Fruit fly (Drosophila melanogaster) whole organism, pupa: Measurements from ENCODE around the gene bma.

Experiments
- CG10348 ChIP-seq: fragments of 200-800 bp; sonication (Bioruptor generic); IDR thresholded peaks from 2 replicates; pipeline ENCODE4 v1.3.6; 2022; ENCODE audit warnings: missing biosample characterization, missing genetic modification characterization
- CG12605 ChIP-seq: fragments of 200-800 bp; sonication (Bioruptor generic); IDR thresholded peaks from 2 replicates; pipeline ENCODE4 v1.3.6; 2022; ENCODE audit warnings: missing biosample characterization, missing genetic modification characterization
- CG13204 ChIP-seq: fragments of 200-800 bp; sonication (Bioruptor generic); optimal IDR thresholded peaks from 2 replicates; lab custom pipeline; 2018; ENCODE audit warnings: missing biosample characterization, mild to moderate bottlenecking, missing genetic modification characterization, moderate library complexity
- CG15710 ChIP-seq: fragments of 200-800 bp; sonication (Bioruptor generic); optimal IDR thresholded peaks from 2 replicates; lab custom pipeline; 2018; ENCODE audit warnings: missing biosample characterization, mild to moderate bottlenecking, missing genetic modification characterization, moderate library complexity
- CG17806 ChIP-seq: fragments of 200-800 bp; sonication (Bioruptor generic); optimal IDR thresholded peaks from 2 replicates; lab custom pipeline; 2018; ENCODE audit warnings: missing biosample characterization, mild to moderate bottlenecking, missing genetic modification characterization, moderate library complexity
- CG34367 ChIP-seq: fragments of 200-800 bp; sonication (Bioruptor generic); optimal IDR thresholded peaks from 2 replicates; lab custom pipeline; 2018; ENCODE audit warnings: missing biosample characterization, mild to moderate bottlenecking, missing genetic modification characterization
- CG4496 ChIP-seq: fragments of 200-800 bp; sonication (Bioruptor generic); IDR thresholded peaks from 3 replicates; pipeline ENCODE4 v1.3.6; 2022; ENCODE audit warnings: missing biosample characterization, missing genetic modification characterization
- CG8159 ChIP-seq: fragments of 200-800 bp; sonication (Bioruptor generic); optimal IDR thresholded peaks from 3 replicates; lab custom pipeline; 2018; ENCODE audit warnings: missing biosample characterization, mild to moderate bottlenecking, missing genetic modification characterization, moderate library complexity
- EcR ChIP-seq: fragments of 200-800 bp; sonication (Bioruptor generic); optimal IDR thresholded peaks from 3 replicates; lab custom pipeline; 2019; ENCODE audit warnings: missing biosample characterization, missing genetic modification characterization, mild to moderate bottlenecking, moderate library complexity, missing genetic modification reagents
- Ets98B ChIP-seq: fragments of 200-800 bp; sonication (Bioruptor generic); IDR thresholded peaks from 2 replicates; pipeline ENCODE4 v1.3.6; 2022; ENCODE audit warnings: missing biosample characterization, missing genetic modification characterization
- Pif1A ChIP-seq: fragments of 200-800 bp; sonication (Bioruptor generic); optimal IDR thresholded peaks from 3 replicates; lab custom pipeline; 2016; ENCODE audit warnings: missing biosample characterization, missing genetic modification characterization
- Pif1B ChIP-seq: fragments of 200-800 bp; sonication (Bioruptor generic); optimal IDR thresholded peaks from 3 replicates; lab custom pipeline; 2016; ENCODE audit warnings: missing biosample characterization, missing genetic modification characterization
- gl ChIP-seq: fragments of 200-800 bp; sonication (Bioruptor generic); optimal IDR thresholded peaks from 2 replicates; lab custom pipeline; 2018; ENCODE audit warnings: missing biosample characterization, mild to moderate bottlenecking, missing genetic modification characterization
- rn ChIP-seq: fragments of 200-800 bp; sonication (Bioruptor generic); IDR thresholded peaks from 2 replicates; pipeline ENCODE4 v1.3.6; 2022; ENCODE audit warnings: missing biosample characterization, missing genetic modification characterization

bma gene

dm6 chr3L:9974172-9974896 is 66.4 kb downstream of the bma start, which contains the start of gene dpr6:
Gene dpr6, plus strand, starts transcription at chr3L:9974651.
- TF ChIP-seq CG8159 (tag; lab: Kevin White, UChicago) = no peak
- no peak for TF ChIP-seq CG15710 (tag; lab: Kevin White, UChicago)
- no peak for TF ChIP-seq CG12605 (GFP tag; lab: Robert Waterston, UW)
- no peak for TF ChIP-seq gl (tag; lab: Kevin White, UChicago)
- no peak for TF ChIP-seq EcR (GFP tag; lab: Kevin White, UChicago)
- TF ChIP-seq CG17806 = no peak
- no peak for TF ChIP-seq Ets98B (GFP tag; lab: Robert Waterston, UW)
- TF ChIP-seq CG34367 (tag; lab: Kevin White, UChicago) = no peak
- TF ChIP-seq Pif1A (GFP tag; lab: Kevin White, UChicago) = no peak
- TF ChIP-seq CG4496 = no peak
- TF ChIP-seq rn (GFP tag; lab: Robert Waterston, UW) = no peak
- TF ChIP-seq Pif1B (GFP tag; lab: Kevin White, UChicago) = no peak
- no peak for TF ChIP-seq CG13204 (GFP tag; lab: Kevin White, UChicago)
- TF ChIP-seq CG10348 (GFP tag; lab: Robert Waterston, UW) = no peak
- TF ChIP-seq, all 21 proteins: peak for 0
